Worm (Caenorhabditis elegans) whole organism, L1 larva: ENCODE data around the gene F14D7.18.

Source experiments
- C34B4.2 ChIP-seq: sonication (generic microtip); optimal IDR thresholded peaks from 2 replicates; lab custom pipeline; 2017; ENCODE audit warnings: mild to moderate bottlenecking, missing genetic modification characterization, missing compliant biosample characterization
- F16B12.6 ChIP-seq: fragments of 150-350 bp; optimal IDR thresholded peaks from 2 replicates; lab custom pipeline; 2014; ENCODE audit warnings: missing biosample characterization, missing genetic modification characterization
- alr-1 ChIP-seq: fragments of 200-800 bp; sonication (Bioruptor generic); optimal IDR thresholded peaks from 2 replicates; lab custom pipeline; 2018; ENCODE audit warnings: borderline replicate concordance, mild to moderate bottlenecking, missing genetic modification characterization, missing compliant biosample characterization
- aly-2 ChIP-seq: fragments of 150-350 bp; optimal IDR thresholded peaks from 2 replicates; lab custom pipeline; 2014; ENCODE audit warnings: missing biosample characterization, missing genetic modification characterization
- blmp-1 ChIP-seq: fragments of 150-350 bp; optimal IDR thresholded peaks from 2 replicates; lab custom pipeline; 2014; ENCODE audit warnings: missing biosample characterization, missing genetic modification characterization
- ceh-8 ChIP-seq: fragments of 200-800 bp; sonication (Bioruptor generic); optimal IDR thresholded peaks from 2 replicates; lab custom pipeline; 2018; ENCODE audit warnings: mild to moderate bottlenecking, missing genetic modification characterization, moderate library complexity, missing compliant biosample characterization
- ceh-88 ChIP-seq: fragments of 200-800 bp; sonication (Bioruptor generic); IDR thresholded peaks from 2 replicates; pipeline ENCODE4 v1.3.6; 2022; ENCODE audit warnings: missing genetic modification characterization, missing compliant biosample characterization
- ceh-90 ChIP-seq: sonication (generic microtip); optimal IDR thresholded peaks from 2 replicates; lab custom pipeline; 2016; ENCODE audit warnings: missing genetic modification characterization, missing compliant biosample characterization
- efl-1 ChIP-seq, 4 experiments: fragments of 150-350 bp; optimal IDR thresholded peaks in 3 of 4; peaks in 1 of 4; 1 replicate in 1 of 4; 2 replicates in 3 of 4; lab custom pipeline; 2014; ENCODE audit warnings: missing biosample characterization in 2 of 4, missing genetic modification characterization in 2 of 4, missing genetic modification reagents in 2 of 4
- efl-3 ChIP-seq: fragments of 200-800 bp; sonication (Bioruptor generic); optimal IDR thresholded peaks from 2 replicates; lab custom pipeline; 2018; ENCODE audit warnings: mild to moderate bottlenecking, missing genetic modification characterization, missing compliant biosample characterization
- egl-27 ChIP-seq, 2 experiments: fragments of 150-350 bp in 1 of 2; sonication (generic microtip); optimal IDR thresholded peaks; 3 replicates each; lab custom pipeline; 2017 to 2018; ENCODE audit warnings: missing biosample characterization in 2 of 2, missing genetic modification characterization in 2 of 2, missing genetic modification reagents in 2 of 2
- elt-3 ChIP-seq, 6 experiments: fragments of 150-350 bp in 1 of 6; sonication (generic microtip); optimal IDR thresholded peaks; 2 replicates each; lab custom pipeline; 2017 to 2018; ENCODE audit warnings: missing biosample characterization in 6 of 6, missing genetic modification characterization in 6 of 6, inconsistent platforms in 1 of 6
- fkh-4 ChIP-seq: sonication (generic microtip); optimal IDR thresholded peaks from 2 replicates; lab custom pipeline; 2016; ENCODE audit warnings: missing compliant biosample characterization, missing genetic modification characterization, borderline replicate concordance
- fkh-8 ChIP-seq: sonication (generic microtip); optimal IDR thresholded peaks from 2 replicates; lab custom pipeline; 2016; ENCODE audit warnings: mild to moderate bottlenecking, missing genetic modification characterization, missing compliant biosample characterization
- grh-1 ChIP-seq: fragments of 200-800 bp; sonication (Bioruptor generic); IDR thresholded peaks from 2 replicates; pipeline ENCODE4 v1.3.6; 2022; ENCODE audit warnings: missing genetic modification reagents, missing genetic modification characterization, missing compliant biosample characterization
- hpl-2 ChIP-seq: fragments of 150-350 bp; optimal IDR thresholded peaks from 2 replicates; lab custom pipeline; 2014; ENCODE audit warnings: missing biosample characterization, missing genetic modification reagents, missing genetic modification characterization
- jun-1 ChIP-seq: fragments of 150-350 bp; optimal IDR thresholded peaks from 2 replicates; lab custom pipeline; 2014; ENCODE audit warnings: missing biosample characterization, missing genetic modification reagents, missing genetic modification characterization
- lin-13 ChIP-seq: fragments of 150-350 bp; optimal IDR thresholded peaks from 2 replicates; lab custom pipeline; 2014; ENCODE audit warnings: missing biosample characterization, missing genetic modification reagents, missing genetic modification characterization
- lin-14 ChIP-seq: fragments of 200-800 bp; sonication (Bioruptor generic); optimal IDR thresholded peaks from 2 replicates; lab custom pipeline; 2018; ENCODE audit warnings: mild to moderate bottlenecking, missing genetic modification characterization, moderate library complexity, missing compliant biosample characterization
- lsy-2 ChIP-seq, 2 experiments: fragments of 150-350 bp; optimal IDR thresholded peaks; 2 replicates each; lab custom pipeline; 2014; ENCODE audit warnings: missing biosample characterization in 2 of 2, missing genetic modification characterization in 2 of 2
- mdl-1 ChIP-seq, 2 experiments: fragments of 150-350 bp; optimal IDR thresholded peaks; 2 replicates each; lab custom pipeline; 2014 to 2017; ENCODE audit warnings: missing biosample characterization in 2 of 2, missing genetic modification characterization in 2 of 2, inconsistent platforms in 1 of 2
- nhr-11 ChIP-seq: fragments of 150-350 bp; optimal IDR thresholded peaks from 2 replicates; lab custom pipeline; 2014; ENCODE audit warnings: missing biosample characterization, missing genetic modification characterization
- nhr-12 ChIP-seq: sonication (generic microtip); optimal IDR thresholded peaks from 2 replicates; lab custom pipeline; 2017; ENCODE audit warnings: missing biosample characterization, missing genetic modification characterization
- nhr-237 ChIP-seq: fragments of 150-350 bp; optimal IDR thresholded peaks from 2 replicates; lab custom pipeline; 2014; ENCODE audit warnings: missing biosample characterization, missing genetic modification characterization
- nhr-28 ChIP-seq: fragments of 150-350 bp; optimal IDR thresholded peaks from 2 replicates; lab custom pipeline; 2014; ENCODE audit warnings: missing biosample characterization, missing genetic modification characterization
- nhr-71 ChIP-seq: sonication (generic microtip); optimal IDR thresholded peaks from 2 replicates; lab custom pipeline; 2016; ENCODE audit warnings: mild to moderate bottlenecking, missing genetic modification characterization, moderate library complexity, missing compliant biosample characterization
- nhr-76 ChIP-seq: sonication (generic microtip); optimal IDR thresholded peaks from 2 replicates; lab custom pipeline; 2017; ENCODE audit warnings: missing biosample characterization, missing genetic modification characterization
- nhr-84 ChIP-seq: sonication (generic microtip); optimal IDR thresholded peaks from 2 replicates; lab custom pipeline; 2017; ENCODE audit warnings: missing biosample characterization, missing genetic modification characterization
- pax-3 ChIP-seq: fragments of 200-800 bp; sonication (Bioruptor generic); optimal IDR thresholded peaks from 2 replicates; lab custom pipeline; 2018; ENCODE audit warnings: mild to moderate bottlenecking, missing genetic modification characterization, moderate library complexity, missing compliant biosample characterization
- pqm-1 ChIP-seq: sonication (generic microtip); optimal IDR thresholded peaks from 3 replicates; lab custom pipeline; 2017; ENCODE audit warnings: missing biosample characterization, missing genetic modification characterization
- tbx-2 ChIP-seq: sonication (generic microtip); optimal IDR thresholded peaks from 2 replicates; lab custom pipeline; 2016; ENCODE audit warnings: missing genetic modification characterization, missing compliant biosample characterization
- tlp-1 ChIP-seq: fragments of 150-350 bp; optimal IDR thresholded peaks from 2 replicates; lab custom pipeline; 2014; ENCODE audit warnings: missing biosample characterization, missing genetic modification characterization
- vab-15 ChIP-seq: sonication (generic microtip); optimal IDR thresholded peaks from 2 replicates; lab custom pipeline; 2017; ENCODE audit warnings: missing genotype, mild to moderate bottlenecking, missing genetic modification characterization, missing compliant biosample characterization
- zag-1 ChIP-seq: fragments of 150-350 bp; optimal IDR thresholded peaks from 2 replicates; lab custom pipeline; 2014; ENCODE audit warnings: missing biosample characterization, missing genetic modification characterization
- ztf-11 ChIP-seq, 2 experiments: sonication (generic microtip); optimal IDR thresholded peaks; 2 replicates each; lab custom pipeline; 2016 to 2017; ENCODE audit warnings: missing genetic modification characterization in 2 of 2, missing biosample characterization in 1 of 2, missing compliant biosample characterization in 1 of 2
- ztf-4 ChIP-seq: fragments of 150-350 bp; optimal IDR thresholded peaks from 2 replicates; lab custom pipeline; 2014; ENCODE audit warnings: missing biosample characterization, missing genetic modification characterization

The F14D7.18 gene

DNA sequence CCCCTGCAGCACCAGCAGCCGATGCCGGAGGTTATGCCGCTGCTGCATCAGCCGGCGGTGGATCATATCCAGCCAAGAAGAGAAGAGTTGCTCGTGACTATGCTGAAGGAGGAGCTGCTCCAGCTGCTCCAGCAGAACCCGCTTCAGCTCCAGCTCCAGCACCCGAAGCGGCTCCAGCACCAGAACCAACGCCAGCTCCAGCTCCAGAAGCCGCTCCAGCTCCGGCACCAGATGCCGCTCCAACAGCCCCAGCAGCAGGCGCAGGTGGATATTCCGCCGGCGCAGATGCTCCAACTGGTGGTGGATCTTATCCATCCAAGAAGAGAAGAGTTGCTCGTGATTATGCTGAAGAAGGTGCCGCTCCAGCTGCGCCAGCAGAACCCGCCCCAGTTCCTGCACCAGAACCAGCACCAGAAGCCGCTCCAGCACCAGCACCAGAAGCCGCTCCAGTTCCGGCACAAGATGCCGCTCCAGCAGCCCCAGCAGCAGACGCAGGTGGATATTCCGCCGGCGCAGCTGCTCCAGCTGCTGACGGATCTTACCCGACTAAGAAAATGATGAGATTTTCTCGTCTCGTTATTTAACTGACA is 30.3 kb upstream of the F14D7.18 start:
- TF ChIP-seq efl-1 (optimal IDR thresholded peaks at IDR 0.05; lab: Kevin White, UChicago) = no peak
- TF ChIP-seq efl-1 (GFP tag; optimal IDR thresholded peaks at IDR 0.05 in 1 of 2; lab: Kevin White, UChicago) = peak in 1 of 2 experiments; percentile 61
- TF ChIP-seq C34B4.2 (tag; lab: Kevin White, UChicago) = no peak
- TF ChIP-seq, all 84 proteins: peak for 1

DNA sequence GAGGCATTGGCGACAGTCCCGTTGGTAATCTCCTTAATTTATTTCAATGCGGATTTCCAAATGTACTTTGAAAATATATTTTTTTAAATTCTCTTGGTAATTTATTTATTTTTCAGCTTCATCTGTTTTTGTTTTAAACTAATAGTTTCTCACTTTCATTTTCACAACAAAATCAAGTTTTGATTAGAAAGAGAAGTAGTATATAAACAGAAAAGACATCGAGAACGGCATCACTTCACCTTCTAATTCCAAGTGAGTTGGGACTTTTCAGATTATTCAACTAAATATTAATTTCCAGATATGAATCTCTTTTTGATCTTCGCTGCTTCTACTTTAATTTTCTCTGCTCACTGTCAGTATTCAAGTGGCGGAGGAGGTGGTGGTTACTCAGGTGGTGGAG is 29.7 kb upstream of the F14D7.18 start, which contains the start of gene F47B8.14:
TSS of gene F47B8.14 (plus strand) at position 301 of the 400 bp plus-strand sequence.
- TF ChIP-seq ceh-88 (no peak), alr-1 (tag; lab: Kevin White, UChicago) (no peak), ceh-8 (GFP tag; lab: Kevin White, UChicago) (no peak), nhr-11 (tag; lab: Kevin White, UChicago) (no peak), blmp-1 (tag; lab: Kevin White, UChicago) (no peak), jun-1 (tag; lab: Kevin White, UChicago) (no peak), ztf-11 (tag; optimal IDR thresholded peaks at IDR 0.05; lab: Kevin White, UChicago) (no peak), ztf-4 (tag; lab: Kevin White, UChicago) (no peak), tbx-2 (tag; lab: Kevin White, UChicago) (no peak), efl-3 (GFP tag; lab: Kevin White, UChicago) (no peak), elt-3 (tag; optimal IDR thresholded peaks at IDR 0.05; lab: Kevin White, UChicago) (no peak), nhr-237 (tag; lab: Kevin White, UChicago) (no peak), nhr-76 (tag; lab: Kevin White, UChicago) (no peak), egl-27 (tag; optimal IDR thresholded peaks at IDR 0.05; lab: Kevin White, UChicago) (no peak), fkh-4 (no peak), grh-1 (GFP tag; lab: Robert Waterston, UW) (no peak), zag-1 (tag; lab: Kevin White, UChicago) (no peak)

DNA sequence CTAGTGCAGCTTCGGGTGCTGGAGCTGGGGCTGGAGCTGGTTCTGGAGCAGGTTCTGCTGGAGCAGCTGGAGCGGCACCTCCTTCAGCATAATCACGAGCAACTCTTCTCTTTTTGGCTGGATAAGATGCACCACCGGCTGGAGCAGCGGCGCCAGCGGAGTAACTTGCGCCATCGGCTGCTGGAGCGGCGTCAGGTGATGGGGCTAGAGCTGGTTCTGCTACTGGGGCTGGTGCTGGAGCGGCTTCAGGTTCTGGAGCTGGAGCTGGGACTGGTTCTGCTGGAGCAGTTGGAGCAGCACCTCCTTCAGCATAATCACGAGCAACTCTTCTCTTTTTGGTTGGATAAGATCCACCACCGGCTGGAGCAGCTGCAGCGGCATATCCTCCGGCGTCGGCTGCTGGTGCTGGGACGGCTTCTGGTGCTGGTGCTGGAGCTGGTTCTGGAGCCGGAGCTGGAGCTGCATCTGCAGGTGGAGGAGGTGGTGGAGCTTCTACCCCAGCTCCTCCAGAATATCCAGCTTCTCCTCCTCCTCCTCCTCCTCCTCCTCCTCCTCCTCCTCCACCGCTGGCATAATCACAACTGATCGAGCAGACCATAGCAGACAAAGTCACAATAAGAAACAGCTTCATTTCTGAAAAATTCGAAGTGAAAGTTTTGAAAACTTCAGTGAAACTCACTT is 28.7 kb upstream of the F14D7.18 start, which contains the start of gene F47B8.13:
TSS of gene F47B8.13 (minus strand) at position 631 of the 681 bp plus-strand sequence.
- no peak for TF ChIP-seq ceh-88
- TF ChIP-seq ceh-8 (GFP tag; lab: Kevin White, UChicago) = peak; percentile 40

DNA sequence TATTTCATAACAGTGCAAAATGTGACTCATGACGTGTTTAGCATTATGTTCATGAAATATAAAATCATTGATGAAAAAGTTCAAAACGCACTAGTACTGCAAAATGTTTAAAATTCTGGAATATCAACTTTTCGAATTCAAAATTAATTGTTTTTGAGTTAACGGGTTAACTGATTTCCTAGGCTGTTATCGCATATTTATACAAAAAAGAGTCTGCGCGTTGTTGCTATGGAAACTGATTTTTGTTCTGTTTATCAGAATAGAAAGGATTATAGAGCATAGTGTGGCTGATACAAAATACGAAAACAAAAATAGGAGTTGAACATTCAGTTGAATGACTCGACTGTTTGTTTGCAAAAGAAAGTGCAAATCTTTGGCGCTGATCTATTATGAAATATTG is 27.1 kb upstream of the F14D7.18 start:
- no peak for TF ChIP-seq aly-2
- no peak for TF ChIP-seq hpl-2
- peak; percentile 54 for TF ChIP-seq pax-3 (tag; lab: Kevin White, UChicago)
- peak; percentile 3 for TF ChIP-seq ceh-90 (tag; lab: Kevin White, UChicago)
- TF ChIP-seq fkh-8 (tag; lab: Kevin White, UChicago) = peak; percentile 66
- TF ChIP-seq ceh-8 (GFP tag; lab: Kevin White, UChicago) = no peak

DNA sequence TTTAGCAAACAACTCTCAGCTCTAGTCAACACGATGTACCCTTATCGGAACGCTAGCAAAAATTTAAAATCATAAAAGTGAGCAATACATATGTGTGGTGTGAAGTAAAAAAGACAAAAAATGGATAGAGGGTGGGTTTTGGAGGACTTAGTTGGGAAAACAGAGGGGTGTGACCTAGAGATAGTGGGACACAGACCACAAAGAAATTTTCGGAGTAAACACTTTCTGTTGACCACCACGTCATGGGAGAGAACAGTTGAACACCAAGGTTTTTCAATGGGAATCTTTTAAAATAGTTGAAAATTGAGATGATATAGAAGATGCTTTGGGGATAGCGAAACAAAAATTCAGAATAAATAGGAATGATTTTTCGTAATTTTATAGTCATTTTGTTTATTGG is 26.7 kb upstream of the F14D7.18 start:
- TF ChIP-seq lin-14 (peak; percentile 62), efl-1 (optimal IDR thresholded peaks at IDR 0.05; lab: Kevin White, UChicago) (no peak), efl-1 (GFP tag; optimal IDR thresholded peaks at IDR 0.05 in 1 of 2; lab: Kevin White, UChicago) (peak in 1 of 2 experiments; percentile 2), nhr-71 (no peak), lsy-2 (tag; optimal IDR thresholded peaks at IDR 0.05; lab: Kevin White, UChicago) (peak in 1 of 2 experiments; percentile 23), alr-1 (tag; lab: Kevin White, UChicago) (no peak), vab-15 (tag; lab: Kevin White, UChicago) (no peak)

DNA sequence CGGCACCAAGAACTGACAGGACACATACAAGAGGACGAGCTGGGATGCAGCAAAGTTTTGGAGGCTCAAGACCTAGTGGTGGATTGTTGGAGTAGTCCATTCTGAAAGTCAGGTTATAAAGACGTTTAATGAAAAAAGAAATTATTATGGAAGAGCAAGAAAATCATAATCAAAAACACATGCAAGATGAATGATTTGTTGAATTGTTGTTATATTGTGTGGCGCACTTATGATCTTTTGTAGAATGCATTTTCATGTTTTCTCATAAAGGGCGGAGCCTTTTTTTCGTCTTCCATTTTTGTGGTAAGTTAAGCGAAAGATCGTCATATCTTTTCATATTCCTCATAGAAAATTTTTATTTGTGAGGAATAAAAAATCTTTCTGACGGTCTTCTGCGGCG is 26.0 kb upstream of the F14D7.18 start, which contains the start of gene F47B8.2:
TSS of gene F47B8.2 (minus strand) at position 101 of the 400 bp plus-strand sequence.
- TF ChIP-seq tlp-1 (tag; lab: Kevin White, UChicago) (no peak), nhr-84 (no peak), lin-13 (GFP tag; lab: Kevin White, UChicago) (no peak), nhr-28 (tag; lab: Kevin White, UChicago) (no peak), nhr-12 (tag; lab: Kevin White, UChicago) (no peak), alr-1 (tag; lab: Kevin White, UChicago) (no peak), mdl-1 (tag; optimal IDR thresholded peaks at IDR 0.05; lab: Kevin White, UChicago) (no peak), pax-3 (tag; lab: Kevin White, UChicago) (no peak), F16B12.6 (tag; lab: Kevin White, UChicago) (no peak), tbx-2 (tag; lab: Kevin White, UChicago) (no peak), pqm-1 (tag; lab: Kevin White, UChicago) (no peak)
